Fruit fly (Drosophila melanogaster): Measurements from ENCODE around the gene crb.

crb gene

dm6 chr3R:24298534-24298936 lies 3.7 kb downstream of the crb start (continued):
- no peak for TF ChIP-seq gce (GFP tag; IDR thresholded peaks at IDR 0.05)
- TF ChIP-seq CG10209 (GFP tag; optimal IDR thresholded peaks at IDR 0.05) = peak; percentile 0
- no peak for TF ChIP-seq BEAF-32 (GFP tag; optimal IDR thresholded peaks at IDR 0.05)
- peak; percentile 92 for TF ChIP-seq Med (GFP tag)
- no peak for TF ChIP-seq HLH3B (GFP tag; IDR thresholded peaks at IDR 0.05)
- TF ChIP-seq Sry-β (GFP tag; optimal IDR thresholded peaks at IDR 0.05) = no peak
- peak; percentile 32 for TF ChIP-seq CG9437 (GFP tag; optimal IDR thresholded peaks at IDR 0.05)
- TF ChIP-seq Opbp (GFP tag; IDR thresholded peaks at IDR 0.05; ENCODE audit: partially characterized antibody) = no peak
- no peak for TF ChIP-seq chm (GFP tag; IDR thresholded peaks at IDR 0.05)
- TF ChIP-seq Awh (GFP tag; IDR thresholded peaks at IDR 0.05) = no peak
- TF ChIP-seq CHES-1-like (GFP tag; optimal IDR thresholded peaks at IDR 0.05) = no peak
- TF ChIP-seq knrl (GFP tag; IDR thresholded peaks at IDR 0.05; ENCODE audit: partially characterized antibody) = no peak
- TF ChIP-seq zf30C (GFP tag; optimal IDR thresholded peaks at IDR 0.05) = no peak
- TF ChIP-seq MESR4 (GFP tag; optimal IDR thresholded peaks at IDR 0.05) = no peak
- no peak for TF ChIP-seq CG9876 (GFP tag; optimal IDR thresholded peaks at IDR 0.05)
- peak; percentile 26 for TF ChIP-seq Hmr (GFP tag; optimal IDR thresholded peaks at IDR 0.05)
- TF ChIP-seq Nf-YA (GFP tag; IDR thresholded peaks at IDR 0.05) = peak; percentile 33; the same call in 1 of the 2 replicates
- no peak for TF ChIP-seq so (GFP tag; IDR thresholded peaks at IDR 0.05)
- TF ChIP-seq Atf6 (GFP tag; IDR thresholded peaks at IDR 0.05) = no peak
- no peak for TF ChIP-seq her (GFP tag; optimal IDR thresholded peaks at IDR 0.05)
- no peak for TF ChIP-seq inv (GFP tag; IDR thresholded peaks at IDR 0.05; ENCODE audit: partially characterized antibody)
- TF ChIP-seq CG17328 (GFP tag; IDR thresholded peaks at IDR 0.05) = no peak
- TF ChIP-seq CG13424 (tag; optimal IDR thresholded peaks at IDR 0.05) = peak; percentile 8
- peak; percentile 54 for TF ChIP-seq Asciz (GFP tag; optimal IDR thresholded peaks at IDR 0.05)
- TF ChIP-seq tap (tag; optimal IDR thresholded peaks at IDR 0.05) = no peak
- no peak for TF ChIP-seq zen2 (GFP tag; IDR thresholded peaks at IDR 0.05; ENCODE audit: partially characterized antibody)
- no peak for TF ChIP-seq Atf-2 (GFP tag; optimal IDR thresholded peaks at IDR 0.05)
- TF ChIP-seq Hey (tag; optimal IDR thresholded peaks at IDR 0.05) = no peak
- TF ChIP-seq CG5245 (GFP tag; optimal IDR thresholded peaks at IDR 0.05) = peak; percentile 17
- TF ChIP-seq CG4707 (GFP tag; optimal IDR thresholded peaks at IDR 0.05) = peak; percentile 89
- TF ChIP-seq CG1832 (GFP tag; optimal IDR thresholded peaks at IDR 0.05) = no peak
- no peak for TF ChIP-seq sqz (GFP tag; optimal IDR thresholded peaks at IDR 0.05)
- TF ChIP-seq CG11456 (GFP tag; IDR thresholded peaks at IDR 0.05) = no peak
- no peak for TF ChIP-seq CG17802 (tag; optimal IDR thresholded peaks at IDR 0.05)
- no peak for TF ChIP-seq amos (GFP tag; IDR thresholded peaks at IDR 0.05; ENCODE audit: partially characterized antibody)
- no peak for TF ChIP-seq kni (GFP tag; optimal IDR thresholded peaks at IDR 0.05)
- TF ChIP-seq sug (tag; optimal IDR thresholded peaks at IDR 0.05) = no peak
- no peak for TF ChIP-seq Nf-YB (GFP tag; optimal IDR thresholded peaks at IDR 0.05)
- peak; percentile 33 for TF ChIP-seq CG10979 (tag; optimal IDR thresholded peaks at IDR 0.05)
- TF ChIP-seq emc (GFP tag; optimal IDR thresholded peaks at IDR 0.05) = no peak
- TF ChIP-seq stwl (tag; optimal IDR thresholded peaks at IDR 0.05) = no peak
- no peak for TF ChIP-seq Fer1 (GFP tag; optimal IDR thresholded peaks at IDR 0.05)
- no peak for TF ChIP-seq YL-1 (GFP tag; optimal IDR thresholded peaks at IDR 0.05)
- no peak for TF ChIP-seq Scr (GFP tag; IDR thresholded peaks at IDR 0.05; ENCODE audit: partially characterized antibody)
- TF ChIP-seq nerfin-2 (GFP tag; IDR thresholded peaks at IDR 0.05; ENCODE audit: partially characterized antibody) = no peak
- TF ChIP-seq CG8944 (GFP tag; optimal IDR thresholded peaks at IDR 0.05) = no peak
- peak; percentile 14 for TF ChIP-seq CG11723 (GFP tag; optimal IDR thresholded peaks at IDR 0.05)
- TF ChIP-seq Usf (GFP tag; optimal IDR thresholded peaks at IDR 0.05) = no peak
- no peak for TF ChIP-seq cas (GFP tag; IDR thresholded peaks at IDR 0.05)
- no peak for TF ChIP-seq CG14014 (GFP tag; IDR thresholded peaks at IDR 0.05)
- no peak for TF ChIP-seq slou (GFP tag; optimal IDR thresholded peaks at IDR 0.05)

Measured in whole organism, embryonic.